Worm (Caenorhabditis elegans) whole organism, late embryonic: ENCODE measurements around the gene srt-45.

ENCODE experiments used
- K09A11.1 ChIP-seq: sonication (generic microtip); optimal IDR thresholded peaks from 2 replicates; lab custom pipeline; 2017; ENCODE audit warnings: antibody characterized with exemption, mild to moderate bottlenecking, missing genetic modification characterization, missing compliant biosample characterization; ENCODE audit not compliant: insufficient read depth
- ama-1 ChIP-seq: fragments of 150-350 bp; optimal IDR thresholded peaks from 2 replicates; lab custom pipeline; 2014
- ceh-9 ChIP-seq: sonication (generic microtip); optimal IDR thresholded peaks from 2 replicates; lab custom pipeline; 2016; ENCODE audit warnings: mild to moderate bottlenecking, missing genetic modification characterization, inconsistent platforms, missing compliant biosample characterization
- elt-4 ChIP-seq: sonication (generic microtip); optimal IDR thresholded peaks from 2 replicates; lab custom pipeline; 2016; ENCODE audit warnings: missing genetic modification characterization, missing compliant biosample characterization
- fax-1 ChIP-seq: sonication (generic microtip); optimal IDR thresholded peaks from 2 replicates; lab custom pipeline; 2016; ENCODE audit warnings: missing genotype, missing genetic modification characterization, missing compliant biosample characterization
- madf-2 ChIP-seq: sonication (generic microtip); optimal IDR thresholded peaks from 2 replicates; lab custom pipeline; 2017; ENCODE audit warnings: missing genetic modification characterization, missing compliant biosample characterization
- tbx-2 ChIP-seq: sonication (generic microtip); optimal IDR thresholded peaks from 2 replicates; lab custom pipeline; 2016; ENCODE audit warnings: missing genetic modification characterization, missing compliant biosample characterization

- TF ChIP-seq tbx-2 (tag; lab: Kevin White, UChicago) (no peak), fax-1 (tag; lab: Kevin White, UChicago) (no peak), elt-4 (tag; lab: Kevin White, UChicago) (no peak), madf-2 (no peak), ama-1 (lab: Kevin White, UChicago) (no peak), ceh-9 (no peak), K09A11.1 (tag; lab: Kevin White, UChicago) (no peak)
Measured at ce11 chrV:19760751-19761150, 23.2 kb upstream of the srt-45 start, which contains the start of gene M162.5.
